Worm (Caenorhabditis elegans): ENCODE measurements around the gene str-37.

- TF ChIP-seq tab-1 (GFP tag; IDR thresholded peaks at IDR 0.05) (no peak), flt-1 (GFP tag; IDR thresholded peaks at IDR 0.05) (no peak)
These were observed 42.7 kb downstream of the str-37 start for ce11 chrV:13370265-13370664.

Data from whole organism, midembryonic.